Worm (Caenorhabditis elegans): ENCODE measurements around the gene srz-82.

The srz-82 gene

DNA sequence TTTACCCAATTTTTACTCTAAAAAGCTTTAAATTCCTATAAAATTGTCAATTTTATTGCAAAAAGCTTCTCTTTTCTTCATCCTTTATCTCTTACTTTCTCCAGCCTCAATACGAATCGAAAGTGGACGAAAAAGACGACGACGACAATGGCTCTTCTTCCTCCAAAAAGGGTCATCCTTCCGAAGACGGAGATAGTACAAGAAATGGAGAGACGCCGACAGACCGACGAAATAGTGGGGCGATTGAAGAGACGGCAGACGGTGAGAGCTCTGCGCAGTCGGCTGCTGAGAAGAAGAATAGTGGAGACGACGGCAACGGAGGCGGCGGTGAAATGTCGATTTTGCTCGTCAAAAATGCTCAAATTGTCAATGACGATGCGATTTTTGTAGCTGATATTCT is 36.7 kb downstream of the srz-82 start:
- no peak for TF ChIP-seq cebp-1 (GFP tag; IDR thresholded peaks at IDR 0.05)
- peak; percentile 47 for TF ChIP-seq cebp-1 (tag; optimal IDR thresholded peaks at IDR 0.05)
- TF ChIP-seq efl-1 (GFP tag; optimal IDR thresholded peaks at IDR 0.05): no peak
- no peak for TF ChIP-seq D2030.7 (GFP tag; IDR thresholded peaks at IDR 0.05)
- no peak for TF ChIP-seq egl-44 (GFP tag; IDR thresholded peaks at IDR 0.05)
- peak; percentile 68 for TF ChIP-seq snpc-4 (GFP tag; optimal IDR thresholded peaks at IDR 0.05)
- TF ChIP-seq snpc-4 (tag; optimal IDR thresholded peaks at IDR 0.05): peak; percentile 70 to 85 (median 84)
- peak; percentile 99 for TF ChIP-seq hmg-1.2 (GFP tag; IDR thresholded peaks at IDR 0.05)
- peak; percentile 63 for TF ChIP-seq zfh-2 (GFP tag; conservative IDR thresholded peaks at IDR 0.05)
- TF ChIP-seq C06A6.2 (GFP tag; conservative IDR thresholded peaks at IDR 0.05): 0 out of 2 replicates have a peak, but pooled peaks have one; percentile 26

DNA sequence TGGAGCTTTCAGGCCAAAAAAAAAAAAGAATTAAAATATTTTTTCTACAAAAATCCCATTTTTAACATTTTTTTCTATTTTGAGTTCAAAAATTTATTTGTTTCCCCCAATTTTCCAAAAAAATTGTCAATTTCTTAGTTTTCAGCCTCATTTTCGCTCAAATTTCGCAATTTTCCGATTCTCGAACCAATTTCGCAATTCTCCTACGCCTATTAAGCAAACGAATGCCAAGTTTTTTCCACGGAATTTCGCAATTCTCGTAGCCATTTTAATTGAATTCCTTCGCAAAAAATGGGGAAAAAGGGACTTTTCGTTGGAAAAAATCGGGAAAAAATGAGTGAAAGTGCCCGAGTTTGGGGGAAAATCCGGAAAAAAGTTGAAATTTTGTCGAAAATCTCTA is 37.7 kb downstream of the srz-82 start:
- TF ChIP-seq cebp-1 (GFP tag; IDR thresholded peaks at IDR 0.05) (peak; percentile 93), cebp-1 (tag; optimal IDR thresholded peaks at IDR 0.05) (peak; percentile 100), hsf-1 (GFP tag; IDR thresholded peaks at IDR 0.05) (no peak), ztf-6 (GFP tag; IDR thresholded peaks at IDR 0.05) (no peak)

DNA sequence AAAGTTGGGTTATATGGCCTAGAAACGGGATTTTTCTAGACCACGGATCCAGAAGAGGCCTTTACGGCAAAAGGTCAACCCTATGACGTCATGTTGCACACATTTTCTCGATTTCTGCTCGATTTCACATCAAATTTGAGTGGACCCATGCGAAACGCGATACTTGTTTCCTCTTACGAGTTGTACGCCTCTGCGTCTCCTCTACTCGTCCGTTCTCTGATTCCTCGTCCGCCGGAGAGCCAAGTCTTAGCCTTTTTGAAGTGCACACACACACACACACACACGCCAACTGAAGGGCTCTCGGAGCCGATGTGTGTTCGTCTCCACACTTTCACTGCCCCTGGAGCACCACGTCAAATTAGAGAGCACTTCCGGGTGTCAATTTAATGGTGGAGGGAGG is 38.3 kb downstream of the srz-82 start:
- TF ChIP-seq ceh-27 (GFP tag; optimal IDR thresholded peaks at IDR 0.05) (peak; percentile 46), zfh-2 (GFP tag; conservative IDR thresholded peaks at IDR 0.05) (peak; percentile 30; the same call in 1 of the 2 replicates), B0261.1 (tag; optimal IDR thresholded peaks at IDR 0.05) (no peak), nfyb-1 (GFP tag; IDR thresholded peaks at IDR 0.05) (0 out of 2 replicates have a peak, but pooled peaks have one; percentile 16), hmg-1.2 (GFP tag; IDR thresholded peaks at IDR 0.05) (peak; percentile 14; the same call in 1 of the 2 replicates)

DNA sequence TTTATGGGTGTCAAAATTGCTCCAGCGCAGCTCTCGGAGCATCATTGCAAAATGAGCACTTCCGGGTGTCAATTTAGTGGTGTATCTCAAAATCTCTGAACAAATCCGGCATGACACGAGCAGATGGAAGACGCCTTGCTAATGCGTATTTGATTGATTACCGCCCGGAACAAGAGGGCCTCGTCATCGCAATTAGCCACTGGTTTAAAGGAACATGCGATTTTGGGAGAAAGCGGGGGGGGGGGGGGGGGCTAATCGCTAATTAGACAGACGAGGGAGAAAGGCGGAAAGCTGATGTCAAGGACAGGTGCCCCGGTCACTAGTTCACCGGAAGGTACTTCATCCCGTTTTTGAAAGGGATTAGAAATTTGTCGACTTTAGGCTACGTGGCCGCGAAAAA is 39.0 kb downstream of the srz-82 start:
- TF ChIP-seq bed-1 (GFP tag; IDR thresholded peaks at IDR 0.05) (no peak), ets-4 (GFP tag; optimal IDR thresholded peaks at IDR 0.05) (no peak), repo-1 (tag; optimal IDR thresholded peaks at IDR 0.05) (no peak), hlh-26 (GFP tag; conservative IDR thresholded peaks at IDR 0.05) (no peak), F57A8.1 (GFP tag; optimal IDR thresholded peaks at IDR 0.05) (no peak), unc-62 (GFP tag; optimal IDR thresholded peaks at IDR 0.05) (no peak), Y53G8AR.9 (GFP tag; conservative IDR thresholded peaks at IDR 0.05) (no peak), mel-28 (tag; optimal IDR thresholded peaks at IDR 0.05; ENCODE audit: borderline replicate concordance) (no peak), zfh-2 (GFP tag; conservative IDR thresholded peaks at IDR 0.05) (peak; percentile 47; the same call in 1 of the 2 replicates), ekl-4 (GFP tag; IDR thresholded peaks at IDR 0.05) (0 out of 2 replicates have a peak, but pooled peaks have one; percentile 23)

DNA sequence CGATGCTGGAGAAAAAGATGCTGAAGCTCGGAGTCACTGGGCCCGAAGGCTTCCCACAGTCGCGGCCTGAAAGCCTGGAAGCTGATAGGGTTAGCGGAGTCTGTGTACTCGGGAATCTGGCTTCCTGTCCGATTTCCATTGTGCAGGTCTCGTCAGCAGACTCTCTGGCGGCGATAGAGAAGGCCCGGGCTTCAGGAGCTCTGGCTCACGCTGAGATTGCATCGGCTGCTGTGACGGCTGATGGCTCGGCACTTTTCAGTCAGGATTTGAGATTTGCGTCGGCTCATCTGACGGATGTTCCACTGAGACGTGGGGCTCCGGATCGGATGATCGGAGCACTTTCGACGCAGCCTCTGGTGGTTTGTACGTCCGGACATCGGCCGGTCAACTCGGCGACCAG is 40.7 kb downstream of the srz-82 start:
- TF ChIP-seq hmg-20 (GFP tag; IDR thresholded peaks at IDR 0.05) (no peak), lin-35 (GFP tag; optimal IDR thresholded peaks at IDR 0.05) (no peak), zfh-2 (GFP tag; conservative IDR thresholded peaks at IDR 0.05) (peak; percentile 58), egrh-3 (GFP tag; IDR thresholded peaks at IDR 0.05) (peak; percentile 68; the same call in 1 of the 2 replicates), aptf-2 (GFP tag; conservative IDR thresholded peaks at IDR 0.05) (no peak)

DNA sequence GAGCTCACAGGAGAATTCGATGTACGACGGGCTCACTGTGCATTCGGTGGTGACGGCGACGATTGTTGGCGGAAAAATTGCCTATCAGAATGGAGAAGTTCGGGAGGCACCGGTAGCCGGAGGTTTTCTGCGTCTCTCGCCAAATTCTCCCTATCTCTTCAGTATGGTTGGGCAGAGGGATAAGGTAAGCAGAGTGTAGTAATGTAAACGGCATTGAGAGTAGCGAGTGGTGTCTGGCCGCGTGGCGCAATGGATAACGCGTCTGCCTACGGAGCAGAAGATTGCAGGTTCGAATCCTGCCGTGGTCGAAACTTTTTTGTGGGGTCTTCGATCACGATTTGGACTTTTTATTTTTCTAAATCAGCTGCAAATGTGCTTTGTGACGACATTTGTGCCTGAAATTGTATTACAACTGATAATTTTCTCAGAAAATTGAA is 41.9 kb downstream of the srz-82 start:
- TF ChIP-seq rpc-1 (optimal IDR thresholded peaks at IDR 0.05): peak; percentile 66
- peak; percentile 78 for TF ChIP-seq rpc-1 (tag; optimal IDR thresholded peaks at IDR 0.05)
- peak; percentile 86 for TF ChIP-seq nfyb-1 (GFP tag; IDR thresholded peaks at IDR 0.05)
- no peak for TF ChIP-seq bed-1 (GFP tag; IDR thresholded peaks at IDR 0.05)
- TF ChIP-seq nfya-2 (GFP tag; IDR thresholded peaks at IDR 0.05): no peak
- TF ChIP-seq B0035.1 (tag; optimal IDR thresholded peaks at IDR 0.05): no peak
- no peak for TF ChIP-seq F57C9.4 (tag; optimal IDR thresholded peaks at IDR 0.05)
- peak; percentile 70 for TF ChIP-seq dox-1 (GFP tag; IDR thresholded peaks at IDR 0.05)
- TF ChIP-seq F52B5.7 (tag; optimal IDR thresholded peaks at IDR 0.05): peak; percentile 40
- peak; percentile 81 for TF ChIP-seq B0261.1 (tag; optimal IDR thresholded peaks at IDR 0.05)
- TF ChIP-seq mel-28 (tag; optimal IDR thresholded peaks at IDR 0.05; ENCODE audit: borderline replicate concordance): no peak
- peak; percentile 68 for TF ChIP-seq attf-5 (GFP tag; optimal IDR thresholded peaks at IDR 0.05)
- TF ChIP-seq die-1 (tag; optimal IDR thresholded peaks at IDR 0.05): peak; percentile 77
- 0 out of 2 replicates have a peak, but pooled peaks have one; percentile 27 for TF ChIP-seq B0019.2 (GFP tag; conservative IDR thresholded peaks at IDR 0.05)
- TF ChIP-seq lin-54 (GFP tag; optimal IDR thresholded peaks at IDR 0.05): peak; percentile 58
- TF ChIP-seq T07F8.4 (tag; optimal IDR thresholded peaks at IDR 0.05): peak; percentile 33
- no peak for TF ChIP-seq ceh-79 (tag; optimal IDR thresholded peaks at IDR 0.05)

Measured in whole organism, young adult.